Worm (Caenorhabditis elegans): ENCODE results near the gene K07C5.9.

DNA sequence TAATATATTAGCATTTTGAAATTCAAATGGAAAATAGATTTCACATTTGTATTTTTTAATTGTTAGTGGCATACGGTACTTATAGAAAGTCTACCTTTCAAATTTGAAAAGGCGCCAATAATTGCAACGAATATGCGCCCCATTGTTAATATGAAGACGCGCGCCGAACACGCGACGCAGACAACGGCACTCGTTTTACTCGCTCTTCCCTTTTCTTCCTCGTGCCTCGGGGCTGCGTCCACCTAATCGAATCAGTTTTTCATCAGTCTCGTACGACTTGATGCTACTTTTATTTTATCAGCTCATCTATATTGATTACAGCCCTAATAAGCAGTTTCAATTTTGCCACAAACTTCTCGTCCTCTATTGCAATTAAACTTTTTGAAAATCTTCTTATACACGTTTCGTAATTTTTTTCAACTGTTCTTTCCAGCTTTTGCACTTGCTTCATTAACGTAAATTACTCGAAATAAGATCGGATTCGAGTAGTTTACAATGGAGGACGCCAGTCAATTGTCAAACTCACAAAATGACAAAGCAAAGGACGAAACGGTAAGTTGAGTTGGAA is 12.0 kb upstream of the K07C5.9 start, which contains the start of gene cash-1:
- no peak for TF ChIP-seq dao-5 (tag; optimal IDR thresholded peaks at IDR 0.05)
- no peak for TF ChIP-seq him-1 (tag; optimal IDR thresholded peaks at IDR 0.05)
